Worm (Caenorhabditis elegans) whole organism, L4/young adult: ENCODE measurements around the gene ttr-57.

Experiments
- W03F9.2 ChIP-seq: fragments of 150-350 bp; optimal IDR thresholded peaks from 2 replicates; lab custom pipeline; 2014; ENCODE audit warnings: missing biosample characterization, missing genetic modification characterization
- dao-5 ChIP-seq: sonication (generic microtip); optimal IDR thresholded peaks from 2 replicates; lab custom pipeline; 2016; ENCODE audit warnings: missing genotype, missing genetic modification characterization, moderate library complexity, missing compliant biosample characterization
- him-1 ChIP-seq: sonication (generic microtip); optimal IDR thresholded peaks from 2 replicates; lab custom pipeline; 2016; ENCODE audit warnings: missing genotype, missing genetic modification reagents, missing genetic modification characterization, missing compliant biosample characterization

ttr-57 gene

DNA sequence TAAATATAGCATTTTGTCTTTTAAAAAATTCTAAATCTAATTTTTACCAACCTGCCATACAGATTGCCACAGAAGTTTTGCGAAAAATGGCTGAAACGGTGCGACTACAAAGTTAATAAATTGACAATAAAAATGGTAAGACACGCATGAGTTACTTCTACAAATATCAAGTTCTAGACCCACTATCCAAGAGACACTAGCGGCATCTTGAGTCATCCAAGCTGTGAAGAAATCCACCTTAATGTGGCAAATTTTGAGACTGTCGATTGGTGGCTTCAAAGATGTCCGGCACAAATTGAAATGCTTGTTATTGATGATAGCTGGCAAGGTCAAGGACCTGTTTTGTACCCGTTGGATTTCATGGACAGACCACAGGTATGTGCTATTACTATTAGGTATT is 29.4 kb downstream of the ttr-57 start, which contains the start of gene F46B3.16:
F46B3.16 (plus strand) TSS at position 301 of the 400 bp plus-strand sequence.
- TF ChIP-seq him-1 (tag; lab: Kevin White, UChicago) (no peak), W03F9.2 (tag; lab: Kevin White, UChicago) (no peak)

DNA sequence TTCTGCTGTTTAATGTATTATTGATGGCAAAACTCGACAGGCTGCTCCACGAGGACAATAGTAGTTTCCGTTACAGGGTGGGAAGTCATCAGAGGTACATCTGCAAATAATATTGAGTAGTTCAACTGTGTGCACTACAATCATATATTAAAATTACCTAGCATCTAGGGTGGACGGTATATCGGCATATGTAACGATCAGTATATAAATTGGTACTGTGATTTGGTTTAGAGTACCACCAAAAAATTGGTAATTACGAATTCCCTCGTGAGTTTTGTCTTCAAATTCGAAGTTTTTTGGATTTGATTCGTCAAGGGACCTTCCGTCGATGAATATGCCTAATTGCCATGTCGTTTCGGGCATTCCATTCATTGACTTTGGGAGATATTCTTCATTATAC is 31.9 kb downstream of the ttr-57 start, which contains the start of gene ttr-13:
ttr-13 (minus strand) TSS at position 101 of the 400 bp plus-strand sequence.
- TF ChIP-seq W03F9.2 (tag; lab: Kevin White, UChicago): no peak
- no peak for TF ChIP-seq him-1 (tag; lab: Kevin White, UChicago)
- TF ChIP-seq dao-5: no peak

DNA sequence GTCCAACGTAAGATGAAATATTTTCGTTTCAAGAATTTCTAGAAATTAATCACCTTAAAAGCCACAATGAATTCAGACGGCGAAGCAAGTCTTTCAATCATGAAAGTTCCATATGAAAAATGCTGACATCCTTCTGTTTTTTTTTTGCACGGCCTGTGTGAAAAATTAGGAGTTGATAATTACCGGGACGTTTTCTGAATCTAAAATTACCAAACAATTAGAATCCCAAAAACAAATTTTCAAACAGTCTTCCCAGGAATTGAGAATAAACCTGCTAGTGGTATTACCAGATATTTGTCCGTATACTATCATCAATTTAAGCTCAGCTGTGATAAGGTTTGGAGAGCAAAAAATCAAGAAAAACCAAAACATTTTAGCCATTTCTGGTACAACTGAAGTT is 33.4 kb downstream of the ttr-57 start, which contains the start of gene Y44A6B.3:
Y44A6B.3 (minus strand) TSS at position 101 of the 400 bp plus-strand sequence.
- TF ChIP-seq W03F9.2 (tag; lab: Kevin White, UChicago) (no peak), dao-5 (no peak), him-1 (tag; lab: Kevin White, UChicago) (no peak)

- no peak for TF ChIP-seq him-1 (tag; lab: Kevin White, UChicago)
- no peak for TF ChIP-seq W03F9.2 (tag; lab: Kevin White, UChicago)
- TF ChIP-seq dao-5: no peak
Observed at ce11 chrV:20639294-20639693, 34.4 kb downstream of the ttr-57 start, which contains the start of gene srxa-14. Gene srxa-14 (plus strand): TSS chrV:20639594.

- TF ChIP-seq W03F9.2 (tag; lab: Kevin White, UChicago) (no peak), him-1 (tag; lab: Kevin White, UChicago) (no peak)
Observed at ce11 chrV:20641896-20642295, 37.0 kb downstream of the ttr-57 start, which contains the start of gene srxa-15. Gene srxa-15 (plus strand): TSS chrV:20642196.

DNA sequence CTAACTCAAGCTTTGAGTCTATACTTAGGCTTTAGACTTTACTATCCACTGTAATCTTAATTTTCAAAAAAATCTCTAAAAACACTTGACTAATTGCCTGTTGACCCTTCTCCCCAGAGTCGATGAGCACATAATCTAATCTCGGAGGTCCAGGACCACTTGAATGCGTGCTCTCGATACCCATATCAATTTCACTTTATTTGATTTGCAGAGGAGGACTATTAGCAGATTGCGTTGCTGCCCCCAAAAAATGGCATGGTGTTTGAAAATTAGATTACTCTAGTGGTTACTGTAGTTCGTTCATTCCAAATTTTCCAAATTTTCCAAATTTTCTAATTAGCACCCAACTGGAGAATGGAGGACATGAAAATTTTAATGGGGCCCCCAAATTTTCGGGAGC is 40.6 kb downstream of the ttr-57 start:
- TF ChIP-seq him-1 (tag; lab: Kevin White, UChicago): no peak
- no peak for TF ChIP-seq dao-5
- no peak for TF ChIP-seq W03F9.2 (tag; lab: Kevin White, UChicago)

ce11 chrV:20648868-20649267 is 44.0 kb downstream of the ttr-57 start:
- TF ChIP-seq W03F9.2 (tag; lab: Kevin White, UChicago) (no peak), dao-5 (no peak), him-1 (tag; lab: Kevin White, UChicago) (no peak)

DNA sequence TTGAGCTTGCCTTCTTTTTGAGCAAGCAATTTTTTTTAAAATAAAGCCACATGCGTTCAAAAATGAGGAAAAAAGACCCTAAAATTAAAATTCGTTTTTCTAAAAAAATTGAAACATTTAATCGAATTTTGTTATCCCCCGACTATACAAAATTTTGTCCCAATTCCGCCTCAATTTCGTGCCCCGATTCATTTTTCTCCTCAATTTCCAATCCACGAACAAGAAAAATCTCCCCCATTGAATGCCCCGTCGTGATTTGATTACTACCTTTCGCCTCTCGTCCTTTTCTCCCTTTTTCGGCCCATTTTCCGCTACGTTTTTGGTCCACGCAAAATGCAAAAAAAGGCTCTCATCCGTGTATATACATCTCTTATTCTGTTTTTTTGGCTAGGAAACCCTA is 47.0 kb downstream of the ttr-57 start:
- TF ChIP-seq him-1 (tag; lab: Kevin White, UChicago): no peak
- TF ChIP-seq W03F9.2 (tag; lab: Kevin White, UChicago): no peak
- TF ChIP-seq dao-5: no peak

DNA sequence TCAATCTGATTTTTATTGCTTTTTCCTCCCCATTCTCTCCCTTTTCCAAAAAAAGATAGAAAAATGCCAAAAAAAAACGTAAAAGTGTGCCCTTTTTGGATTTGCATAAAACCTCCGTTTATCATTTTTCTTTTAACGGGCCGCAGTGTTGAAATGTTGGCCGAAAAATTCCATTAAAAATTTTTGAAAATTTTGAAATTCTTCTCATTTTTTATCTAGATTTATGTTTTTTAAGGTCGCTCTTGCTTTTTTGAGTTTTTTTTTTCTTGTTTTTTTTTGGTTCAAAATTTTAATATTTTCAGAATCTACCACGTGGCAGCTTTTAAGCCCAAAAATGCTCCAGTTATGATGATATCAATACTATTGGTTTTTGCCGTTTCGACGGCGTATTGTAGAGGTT is 49.4 kb downstream of the ttr-57 start, which contains the start of gene mnr-1:
mnr-1 (plus strand) TSS at position 301 of the 400 bp plus-strand sequence.
- no peak for TF ChIP-seq him-1 (tag; lab: Kevin White, UChicago)
- no peak for TF ChIP-seq dao-5
- no peak for TF ChIP-seq W03F9.2 (tag; lab: Kevin White, UChicago)

DNA sequence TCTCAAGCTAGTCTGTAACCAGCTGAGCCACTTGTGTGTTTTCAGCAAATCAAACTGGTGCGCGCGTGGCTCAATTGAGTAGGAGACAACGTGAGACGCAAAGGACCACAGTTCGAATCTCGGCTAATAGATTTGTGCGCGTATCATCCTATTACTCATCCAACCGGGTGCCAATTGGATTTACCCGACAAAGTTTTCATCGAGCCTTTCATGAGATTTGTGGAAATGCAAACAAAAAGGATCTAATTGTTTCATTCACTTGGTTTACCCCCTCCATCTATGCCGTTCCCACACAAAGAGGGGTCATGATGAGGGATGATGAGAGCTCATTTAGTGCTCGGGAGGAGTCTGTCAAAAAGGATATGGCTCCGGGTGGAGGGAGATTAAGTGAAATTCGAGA is 50.3 kb downstream of the ttr-57 start:
- TF ChIP-seq dao-5 (no peak), W03F9.2 (tag; lab: Kevin White, UChicago) (no peak), him-1 (tag; lab: Kevin White, UChicago) (no peak)
